Worm (Caenorhabditis elegans) whole organism, mixed stage, embryonic: ENCODE data around the gene nsun-5.

Experiments used
- M03D4.4 ChIP-seq: sonication (generic microtip); optimal IDR thresholded peaks from 2 replicates; lab custom pipeline; 2017; ENCODE audit warnings: mild to moderate bottlenecking, missing genetic modification characterization, missing compliant biosample characterization
- bed-3 ChIP-seq: fragments of 200-800 bp; sonication (Bioruptor generic); optimal IDR thresholded peaks from 3 replicates; lab custom pipeline; 2018; ENCODE audit warnings: mild to moderate bottlenecking, missing genetic modification characterization, moderate library complexity, missing compliant biosample characterization
- blmp-1 ChIP-seq: fragments of 150-350 bp; optimal IDR thresholded peaks from 2 replicates; lab custom pipeline; 2014; ENCODE audit warnings: missing biosample characterization, missing genetic modification characterization
- ceh-39 ChIP-seq: fragments of 150-350 bp; optimal IDR thresholded peaks from 2 replicates; lab custom pipeline; 2014; ENCODE audit warnings: missing biosample characterization, missing genetic modification characterization
- ceh-43 ChIP-seq: fragments of 200-800 bp; sonication (Bioruptor generic); optimal IDR thresholded peaks from 2 replicates; lab custom pipeline; 2018; ENCODE audit warnings: mild to moderate bottlenecking, missing genetic modification characterization, moderate library complexity, missing compliant biosample characterization
- ces-1 ChIP-seq: fragments of 150-350 bp; optimal IDR thresholded peaks from 2 replicates; lab custom pipeline; 2014; ENCODE audit warnings: missing biosample characterization, missing genetic modification reagents, missing genetic modification characterization
- cnd-1 ChIP-seq: fragments of 200-800 bp; sonication (Bioruptor generic); optimal IDR thresholded peaks from 2 replicates; lab custom pipeline; 2018; ENCODE audit warnings: mild to moderate bottlenecking, missing genetic modification characterization, missing compliant biosample characterization
- drap-1 ChIP-seq: fragments of 200-800 bp; sonication (Bioruptor generic); optimal IDR thresholded peaks from 3 replicates; lab custom pipeline; 2018; ENCODE audit warnings: mild to moderate bottlenecking, missing genetic modification characterization, missing compliant biosample characterization
- elt-1 ChIP-seq: sonication (generic microtip); optimal IDR thresholded peaks from 2 replicates; lab custom pipeline; 2017; ENCODE audit warnings: missing genetic modification characterization, mild to moderate bottlenecking, missing compliant biosample characterization, antibody characterized with exemption, moderate library complexity, borderline replicate concordance; ENCODE audit not compliant: insufficient read depth
- elt-3 ChIP-seq: fragments of 150-350 bp; optimal IDR thresholded peaks from 2 replicates; lab custom pipeline; 2014; ENCODE audit warnings: missing biosample characterization, missing genetic modification characterization
- flh-1 ChIP-seq: fragments of 200-800 bp; sonication (Bioruptor generic); optimal IDR thresholded peaks from 2 replicates; lab custom pipeline; 2018; ENCODE audit warnings: mild to moderate bottlenecking, missing genetic modification characterization, moderate library complexity, missing compliant biosample characterization
- ham-2 ChIP-seq: fragments of 200-800 bp; sonication (Bioruptor generic); optimal IDR thresholded peaks from 2 replicates; lab custom pipeline; 2018; ENCODE audit warnings: mild to moderate bottlenecking, missing genetic modification characterization, missing compliant biosample characterization
- hlh-1 ChIP-seq: fragments of 150-350 bp; optimal IDR thresholded peaks from 2 replicates; lab custom pipeline; 2014; ENCODE audit warnings: missing biosample characterization, missing genetic modification reagents, missing genetic modification characterization
- lin-13 ChIP-seq: fragments of 150-350 bp; optimal IDR thresholded peaks from 2 replicates; lab custom pipeline; 2014; ENCODE audit warnings: missing biosample characterization, missing genetic modification characterization
- lin-32 ChIP-seq: fragments of 200-800 bp; sonication (Bioruptor generic); optimal IDR thresholded peaks from 2 replicates; lab custom pipeline; 2018; ENCODE audit warnings: mild to moderate bottlenecking, missing genetic modification characterization, missing compliant biosample characterization
- lsy-2 ChIP-seq: fragments of 150-350 bp; optimal IDR thresholded peaks from 2 replicates; lab custom pipeline; 2014; ENCODE audit warnings: missing biosample characterization, missing genetic modification characterization
- mab-5 ChIP-seq: fragments of 150-350 bp; optimal IDR thresholded peaks from 2 replicates; lab custom pipeline; 2014; ENCODE audit warnings: missing biosample characterization, missing genetic modification characterization
- mep-1 ChIP-seq: fragments of 150-350 bp; optimal IDR thresholded peaks from 2 replicates; lab custom pipeline; 2017; ENCODE audit warnings: missing biosample characterization, missing genetic modification reagents, missing genetic modification characterization, inconsistent platforms
- mls-2 ChIP-seq: sonication (generic microtip); optimal IDR thresholded peaks from 2 replicates; lab custom pipeline; 2016; ENCODE audit warnings: mild to moderate bottlenecking, missing genetic modification characterization, moderate library complexity, missing compliant biosample characterization
- nhr-12 ChIP-seq: fragments of 150-350 bp; optimal IDR thresholded peaks from 2 replicates; lab custom pipeline; 2014; ENCODE audit warnings: missing biosample characterization, missing genetic modification characterization
- nhr-2 ChIP-seq: fragments of 150-350 bp; optimal IDR thresholded peaks from 2 replicates; lab custom pipeline; 2014; ENCODE audit warnings: missing biosample characterization, missing genetic modification characterization
- nhr-237 ChIP-seq: fragments of 150-350 bp; optimal IDR thresholded peaks from 2 replicates; lab custom pipeline; 2014; ENCODE audit warnings: missing biosample characterization, missing genetic modification characterization
- nhr-28 ChIP-seq: fragments of 150-350 bp; optimal IDR thresholded peaks from 2 replicates; lab custom pipeline; 2014; ENCODE audit warnings: missing biosample characterization, missing genetic modification characterization
- nhr-76 ChIP-seq: sonication (generic microtip); optimal IDR thresholded peaks from 2 replicates; lab custom pipeline; 2017; ENCODE audit warnings: missing biosample characterization, missing genetic modification characterization
- pha-4 ChIP-seq: fragments of 150-350 bp; optimal IDR thresholded peaks from 2 replicates; lab custom pipeline; 2018; ENCODE audit warnings: missing biosample characterization, missing genetic modification reagents, missing genetic modification characterization
- sem-2 ChIP-seq: fragments of 200-800 bp; sonication (Bioruptor generic); optimal IDR thresholded peaks from 2 replicates; lab custom pipeline; 2018; ENCODE audit warnings: mild to moderate bottlenecking, missing genetic modification characterization, missing compliant biosample characterization
- sptf-1 ChIP-seq: sonication (generic microtip); optimal IDR thresholded peaks from 2 replicates; lab custom pipeline; 2017; ENCODE audit warnings: mild to moderate bottlenecking, missing genetic modification characterization, moderate library complexity, missing compliant biosample characterization
- tbx-8 ChIP-seq: fragments of 200-800 bp; sonication (Bioruptor generic); optimal IDR thresholded peaks from 2 replicates; lab custom pipeline; 2018; ENCODE audit warnings: mild to moderate bottlenecking, missing genetic modification characterization, moderate library complexity, missing compliant biosample characterization
- unc-120 ChIP-seq: sonication (generic microtip); optimal IDR thresholded peaks from 2 replicates; lab custom pipeline; 2017; ENCODE audit warnings: missing genetic modification characterization, missing compliant biosample characterization; ENCODE audit not compliant: poor library complexity, severe bottlenecking
- unc-39 ChIP-seq: fragments of 150-350 bp; optimal IDR thresholded peaks from 2 replicates; lab custom pipeline; 2014; ENCODE audit warnings: missing biosample characterization, missing genetic modification characterization
- unc-62 ChIP-seq: fragments of 150-350 bp; optimal IDR thresholded peaks from 2 replicates; lab custom pipeline; 2014; ENCODE audit warnings: missing biosample characterization, missing genetic modification reagents, missing genetic modification characterization
- zip-8 ChIP-seq: fragments of 150-350 bp; optimal IDR thresholded peaks from 2 replicates; lab custom pipeline; 2014; ENCODE audit warnings: missing biosample characterization, missing genetic modification characterization
- ztf-11 ChIP-seq: fragments of 150-350 bp; optimal IDR thresholded peaks from 2 replicates; lab custom pipeline; 2014; ENCODE audit warnings: missing biosample characterization, missing genetic modification characterization

nsun-5 gene

ce11 chrII:15015669-15016068 is 46.3 kb downstream of the nsun-5 start:
- TF ChIP-seq mls-2 (tag; lab: Kevin White, UChicago) (no peak), ces-1 (GFP tag; lab: Kevin White, UChicago) (peak; percentile 61)

ce11 chrII:15018923-15019322 is 49.5 kb downstream of the nsun-5 start, which contains the start of gene Y53F4B.12:
Gene Y53F4B.12 (plus strand): TSS chrII:15019223.
- no peak for TF ChIP-seq nhr-237 (tag; lab: Kevin White, UChicago)
- no peak for TF ChIP-seq drap-1 (GFP tag; lab: Kevin White, UChicago)
- no peak for TF ChIP-seq elt-1 (tag; lab: Kevin White, UChicago)
- no peak for TF ChIP-seq nhr-2 (tag; lab: Kevin White, UChicago)
- no peak for TF ChIP-seq cnd-1 (tag; lab: Kevin White, UChicago)
- TF ChIP-seq ceh-39 (tag; lab: Kevin White, UChicago) = no peak
- TF ChIP-seq M03D4.4 (tag; lab: Kevin White, UChicago) = no peak
- TF ChIP-seq lin-13 (tag; lab: Kevin White, UChicago) = no peak
- no peak for TF ChIP-seq sem-2 (GFP tag; lab: Kevin White, UChicago)
- TF ChIP-seq elt-3 = no peak
- TF ChIP-seq hlh-1 (tag; lab: Kevin White, UChicago) = no peak
- TF ChIP-seq ces-1 (GFP tag; lab: Kevin White, UChicago) = no peak
- TF ChIP-seq ztf-11 (tag; lab: Kevin White, UChicago) = no peak
- TF ChIP-seq blmp-1 (tag; lab: Kevin White, UChicago) = no peak
- no peak for TF ChIP-seq lin-32 (GFP tag; lab: Kevin White, UChicago)
- TF ChIP-seq mab-5 (tag; lab: Kevin White, UChicago) = no peak

ce11 chrII:15025100-15025499 is 55.7 kb downstream of the nsun-5 start:
- TF ChIP-seq cnd-1 (tag; lab: Kevin White, UChicago) = no peak
- TF ChIP-seq nhr-237 (tag; lab: Kevin White, UChicago) = no peak
- TF ChIP-seq hlh-1 (tag; lab: Kevin White, UChicago) = no peak
- TF ChIP-seq sptf-1 (tag; lab: Kevin White, UChicago) = no peak
- TF ChIP-seq ceh-43 (GFP tag; lab: Kevin White, UChicago) = no peak
- TF ChIP-seq tbx-8 (GFP tag; lab: Kevin White, UChicago) = no peak
- peak; percentile 28 for TF ChIP-seq lsy-2 (tag; lab: Kevin White, UChicago)
- no peak for TF ChIP-seq bed-3 (GFP tag; lab: Kevin White, UChicago)

ce11 chrII:15025599-15026164 is 56.3 kb downstream of the nsun-5 start, which contains the start of gene cmtr-1:
Gene cmtr-1 (plus strand): TSS chrII:15026114.
- TF ChIP-seq nhr-237 (tag; lab: Kevin White, UChicago) (peak; percentile 58), unc-62 (peak; percentile 42), mep-1 (tag; lab: Kevin White, UChicago) (peak; percentile 94), ztf-11 (tag; lab: Kevin White, UChicago) (peak; percentile 39), mls-2 (tag; lab: Kevin White, UChicago) (peak; percentile 69), nhr-28 (tag; lab: Kevin White, UChicago) (no peak), sptf-1 (tag; lab: Kevin White, UChicago) (peak; percentile 78), unc-120 (tag; lab: Kevin White, UChicago) (peak; percentile 14), zip-8 (tag; lab: Kevin White, UChicago) (no peak), ceh-43 (GFP tag; lab: Kevin White, UChicago) (peak; percentile 55), unc-39 (tag; lab: Kevin White, UChicago) (no peak), nhr-2 (tag; lab: Kevin White, UChicago) (peak; percentile 3), M03D4.4 (tag; lab: Kevin White, UChicago) (peak; percentile 43), ham-2 (GFP tag; lab: Kevin White, UChicago) (no peak), sem-2 (GFP tag; lab: Kevin White, UChicago) (peak; percentile 47), lin-32 (GFP tag; lab: Kevin White, UChicago) (peak; percentile 40), tbx-8 (GFP tag; lab: Kevin White, UChicago) (no peak), pha-4 (peak; percentile 97), nhr-76 (no peak), lin-13 (tag; lab: Kevin White, UChicago) (peak; percentile 94), cnd-1 (tag; lab: Kevin White, UChicago) (peak; percentile 77), lsy-2 (tag; lab: Kevin White, UChicago) (peak; percentile 80), nhr-12 (tag; lab: Kevin White, UChicago) (peak; percentile 65), hlh-1 (tag; lab: Kevin White, UChicago) (no peak), drap-1 (GFP tag; lab: Kevin White, UChicago) (peak; percentile 55), ces-1 (GFP tag; lab: Kevin White, UChicago) (peak; percentile 66), bed-3 (GFP tag; lab: Kevin White, UChicago) (peak; percentile 16), ceh-39 (tag; lab: Kevin White, UChicago) (peak; percentile 86), flh-1 (GFP tag; lab: Kevin White, UChicago) (no peak)
